Fruit fly (Drosophila melanogaster): ENCODE results near the gene pigeon.
A peak's percentile ranks its signal among the peaks of the same experiment; 100 is the strongest.

pigeon gene

DNA sequence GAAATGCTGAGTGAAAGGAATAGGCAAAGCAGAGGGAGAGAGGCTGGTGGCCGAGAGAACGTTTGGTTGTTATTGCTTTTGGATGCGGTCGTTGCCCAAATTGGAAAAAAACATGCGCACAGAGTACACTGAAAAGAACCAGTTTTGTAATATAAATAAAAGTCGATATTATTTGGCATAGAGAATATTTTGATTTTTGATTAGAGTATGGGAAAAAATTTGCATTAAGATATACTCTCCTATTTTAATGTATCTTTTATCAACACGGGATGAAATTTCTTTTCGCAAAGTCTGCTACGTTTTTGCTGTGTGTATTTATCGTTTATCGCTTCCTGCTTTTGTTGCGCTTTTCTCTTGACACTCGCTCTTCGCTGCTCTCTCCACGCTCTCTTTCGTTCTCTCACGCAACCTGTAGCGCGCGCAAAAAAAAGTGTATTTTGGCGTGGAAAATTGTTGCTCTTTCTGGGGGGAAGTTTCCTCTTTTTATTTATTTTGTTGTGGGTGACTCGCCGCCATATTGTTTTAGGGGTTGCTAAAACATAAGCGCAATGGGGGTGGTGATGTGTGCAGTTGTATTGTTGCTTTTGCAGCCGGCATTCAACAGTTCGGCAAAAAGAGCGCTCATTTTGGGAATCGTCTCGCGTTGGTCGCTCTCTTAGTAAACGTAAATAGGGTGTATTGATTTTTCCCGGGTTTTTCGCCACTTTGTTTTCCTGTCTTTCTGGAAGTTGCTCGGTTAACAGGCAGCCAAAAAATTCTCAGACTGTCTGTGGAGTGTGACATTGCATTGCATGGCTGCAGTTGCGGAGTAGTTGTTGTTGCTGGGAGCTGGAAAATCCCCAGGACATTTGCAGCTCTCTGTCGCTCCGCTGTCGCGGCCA lies 20.7 kb upstream of the pigeon start (continued):
- peak; percentile 100 for TF ChIP-seq sens (GFP tag)
- peak; percentile 92 for TF ChIP-seq klu (GFP tag; IDR thresholded peaks at IDR 0.05)
- peak; percentile 95 for TF ChIP-seq CG1529 (GFP tag; optimal IDR thresholded peaks at IDR 0.05)
- TF ChIP-seq croc (GFP tag; conservative IDR thresholded peaks at IDR 0.05) = peak; percentile 96
- TF ChIP-seq CG18599 (GFP tag; optimal IDR thresholded peaks at IDR 0.05) = peak; percentile 98
- peak; percentile 94 for TF ChIP-seq CG3847 (GFP tag; IDR thresholded peaks at IDR 0.05)
- TF ChIP-seq Gsc (GFP tag; IDR thresholded peaks at IDR 0.05) = no peak
- peak; percentile 91 for TF ChIP-seq pb (GFP tag; optimal IDR thresholded peaks at IDR 0.05)
- peak; percentile 95 for TF ChIP-seq salm (tag; optimal IDR thresholded peaks at IDR 0.05)
- peak; percentile 93 for TF ChIP-seq Max (GFP tag; optimal IDR thresholded peaks at IDR 0.05)
- TF ChIP-seq hbn (GFP tag; IDR thresholded peaks at IDR 0.05; ENCODE audit: partially characterized antibody) = no peak
- TF ChIP-seq CG3726 (GFP tag; IDR thresholded peaks at IDR 0.05) = peak; percentile 96
- peak; percentile 75 for TF ChIP-seq CG10565 (GFP tag; optimal IDR thresholded peaks at IDR 0.05)
- peak; percentile 96 for TF ChIP-seq Gug (GFP tag; IDR thresholded peaks at IDR 0.05)
- peak; percentile 98 for TF ChIP-seq HLH3B (GFP tag; IDR thresholded peaks at IDR 0.05)
- peak; percentile 88 for TF ChIP-seq CG8281 (tag; optimal IDR thresholded peaks at IDR 0.05)
- TF ChIP-seq ems (GFP tag; optimal IDR thresholded peaks at IDR 0.05) = peak; percentile 95
- TF ChIP-seq CG6175 (GFP tag; IDR thresholded peaks at IDR 0.05) = peak; percentile 95
- TF ChIP-seq gem (tag; optimal IDR thresholded peaks at IDR 0.05) = peak; percentile 98
- peak; percentile 93 for TF ChIP-seq disco-r (GFP tag; optimal IDR thresholded peaks at IDR 0.05)
- TF ChIP-seq CG13287 (GFP tag; IDR thresholded peaks at IDR 0.05; ENCODE audit: partially characterized antibody) = peak; percentile 7; the same call in 1 of the 2 replicates
- TF ChIP-seq CG18476 (GFP tag; optimal IDR thresholded peaks at IDR 0.05) = peak; percentile 90
- TF ChIP-seq Sin3A (optimal IDR thresholded peaks at IDR 0.05) = no peak
- TF ChIP-seq CG10267 (tag; optimal IDR thresholded peaks at IDR 0.05) = peak; percentile 95
- peak; percentile 91 for TF ChIP-seq CG15696 (tag; optimal IDR thresholded peaks at IDR 0.05)
- TF ChIP-seq gcm (GFP tag; optimal IDR thresholded peaks at IDR 0.05) = peak; percentile 96
- TF ChIP-seq vvl (GFP tag; IDR thresholded peaks at IDR 0.05) = peak; percentile 99
- TF ChIP-seq CG4730 (GFP tag; IDR thresholded peaks at IDR 0.05) = peak; percentile 96
- peak; percentile 81 for TF ChIP-seq CG10321 (GFP tag; IDR thresholded peaks at IDR 0.05)
- peak; percentile 92 for TF ChIP-seq D19A (tag; optimal IDR thresholded peaks at IDR 0.05)
- TF ChIP-seq CG9932 (GFP tag; IDR thresholded peaks at IDR 0.05) = peak; percentile 94
- TF ChIP-seq HLHmδ (GFP tag; optimal IDR thresholded peaks at IDR 0.05) = no peak
- peak; percentile 74 for TF ChIP-seq CkIIα-i1 (GFP tag; IDR thresholded peaks at IDR 0.05)
- peak; percentile 89 for TF ChIP-seq CG17186 (GFP tag; optimal IDR thresholded peaks at IDR 0.05)
- TF ChIP-seq exex (tag; optimal IDR thresholded peaks at IDR 0.05) = peak; percentile 86
- peak; percentile 82 for TF ChIP-seq shn (GFP tag; optimal IDR thresholded peaks at IDR 0.05)
- no peak for TF ChIP-seq pan (optimal IDR thresholded peaks at IDR 0.05)
- TF ChIP-seq pan (GFP tag; optimal IDR thresholded peaks at IDR 0.05 in 1 of 2, IDR thresholded peaks at IDR 0.05 in 1 of 2) = peak in 1 of 2 experiments; percentile 99
- peak; percentile 90 for TF ChIP-seq CG10431 (GFP tag; optimal IDR thresholded peaks at IDR 0.05)
- TF ChIP-seq CG1832 (GFP tag; optimal IDR thresholded peaks at IDR 0.05) = no peak
- TF ChIP-seq CG4404 (GFP tag; IDR thresholded peaks at IDR 0.05) = peak; percentile 92
- peak; percentile 92 for TF ChIP-seq NFAT (GFP tag; IDR thresholded peaks at IDR 0.05)
- TF ChIP-seq TFAM (GFP tag; optimal IDR thresholded peaks at IDR 0.05) = peak; percentile 90
- TF ChIP-seq CG43689 (GFP tag; IDR thresholded peaks at IDR 0.05) = peak; percentile 92
- peak; percentile 98 for TF ChIP-seq unpg (GFP tag; optimal IDR thresholded peaks at IDR 0.05)
- TF ChIP-seq lov (optimal IDR thresholded peaks at IDR 0.05) = no peak
- peak; percentile 95 for TF ChIP-seq lov (GFP tag; IDR thresholded peaks at IDR 0.05)
- peak; percentile 53 for TF ChIP-seq mirr (GFP tag; optimal IDR thresholded peaks at IDR 0.05)
- TF ChIP-seq CG3838 (GFP tag; optimal IDR thresholded peaks at IDR 0.05) = peak; percentile 76
- TF ChIP-seq Jarid2 (GFP tag; optimal IDR thresholded peaks at IDR 0.05) = peak; percentile 82
